Fruit fly (Drosophila melanogaster) whole organism, embryonic: ENCODE measurements around the gene Cpr67Fa1.

Source experiments
- Bgb ChIP-seq: fragments of 200-800 bp; sonication (Bioruptor generic); IDR thresholded peaks from 2 replicates; pipeline ENCODE4 v1.3.6; 2022; ENCODE audit warnings: missing biosample characterization, missing genetic modification characterization; ENCODE audit not compliant: partially characterized antibody
- CG10209 ChIP-seq: fragments of 200-800 bp; sonication (Bioruptor generic); optimal IDR thresholded peaks from 3 replicates; lab custom pipeline; 2017; ENCODE audit warnings: missing biosample characterization, mild to moderate bottlenecking, missing genetic modification characterization, missing genetic modification reagents
- CG10565 ChIP-seq: fragments of 200-800 bp; sonication (Bioruptor generic); optimal IDR thresholded peaks from 3 replicates; lab custom pipeline; 2016; ENCODE audit warnings: missing biosample characterization, mild to moderate bottlenecking, missing genetic modification characterization
- CG11398 ChIP-seq: fragments of 200-800 bp; sonication (Bioruptor generic); optimal IDR thresholded peaks from 2 replicates; lab custom pipeline; 2016; ENCODE audit warnings: missing biosample characterization, missing genetic modification characterization
- CG11456 ChIP-seq: fragments of 200-800 bp; sonication (Bioruptor generic); IDR thresholded peaks from 3 replicates; pipeline ENCODE4 v1.3.6; 2022; ENCODE audit warnings: missing biosample characterization, missing genetic modification characterization
- CG12236 ChIP-seq: fragments of 200-800 bp; sonication (Bioruptor generic); optimal IDR thresholded peaks from 2 replicates; lab custom pipeline; 2016; ENCODE audit warnings: missing biosample characterization, missing genetic modification characterization
- CG12769 ChIP-seq: fragments of 200-800 bp; sonication (Bioruptor generic); optimal IDR thresholded peaks from 2 replicates; lab custom pipeline; 2019; ENCODE audit warnings: missing biosample characterization, mild to moderate bottlenecking, missing genetic modification characterization, moderate library complexity
- CG13287 ChIP-seq: fragments of 200-800 bp; sonication (Bioruptor generic); IDR thresholded peaks from 2 replicates; pipeline ENCODE4 v1.3.6; 2022; ENCODE audit warnings: missing biosample characterization, missing genetic modification characterization; ENCODE audit not compliant: partially characterized antibody
- CG15011 ChIP-seq: fragments of 200-800 bp; sonication (Bioruptor generic); optimal IDR thresholded peaks from 3 replicates; lab custom pipeline; 2018; ENCODE audit warnings: missing biosample characterization, mild to moderate bottlenecking, missing genetic modification characterization
- CG15514 ChIP-seq: fragments of 200-800 bp; sonication (Bioruptor generic); optimal IDR thresholded peaks from 3 replicates; lab custom pipeline; 2017; ENCODE audit warnings: missing biosample characterization, missing genetic modification characterization, mild to moderate bottlenecking, moderate library complexity, missing genetic modification reagents
- CG1603 ChIP-seq: fragments of 200-800 bp; sonication (Bioruptor generic); optimal IDR thresholded peaks from 2 replicates; lab custom pipeline; 2019; ENCODE audit warnings: missing biosample characterization, mild to moderate bottlenecking, missing genetic modification characterization, moderate library complexity
- CG17328 ChIP-seq: fragments of 200-800 bp; sonication (Bioruptor generic); IDR thresholded peaks from 2 replicates; pipeline ENCODE4 v1.3.6; 2022; ENCODE audit warnings: missing biosample characterization, missing genetic modification characterization
- CG17385 ChIP-seq: fragments of 200-800 bp; sonication (Bioruptor generic); optimal IDR thresholded peaks from 3 replicates; lab custom pipeline; 2018; ENCODE audit warnings: missing biosample characterization, mild to moderate bottlenecking, missing genetic modification characterization
- CG3163 ChIP-seq: fragments of 200-800 bp; sonication (Bioruptor generic); optimal IDR thresholded peaks from 3 replicates; lab custom pipeline; 2016; ENCODE audit warnings: missing biosample characterization, missing genetic modification characterization
- CG3407 ChIP-seq: fragments of 200-800 bp; sonication (Bioruptor generic); optimal IDR thresholded peaks from 2 replicates; lab custom pipeline; 2018; ENCODE audit warnings: missing biosample characterization, mild to moderate bottlenecking, missing genetic modification characterization
- CG42726 ChIP-seq: fragments of 200-800 bp; sonication (Bioruptor generic); IDR thresholded peaks from 2 replicates; pipeline ENCODE4 v1.3.6; 2022; ENCODE audit warnings: missing biosample characterization, missing genetic modification characterization; ENCODE audit not compliant: partially characterized antibody
- CG4854 ChIP-seq: fragments of 200-800 bp; sonication (Bioruptor generic); optimal IDR thresholded peaks from 2 replicates; lab custom pipeline; 2016; ENCODE audit warnings: missing biosample characterization, missing genetic modification characterization, inconsistent platforms
- CG7745 ChIP-seq: fragments of 200-800 bp; sonication (Bioruptor generic); optimal IDR thresholded peaks from 2 replicates; lab custom pipeline; 2018; ENCODE audit warnings: missing biosample characterization, mild to moderate bottlenecking, missing genetic modification characterization, moderate library complexity
- CG7839 ChIP-seq: fragments of 200-800 bp; sonication (Bioruptor generic); optimal IDR thresholded peaks from 3 replicates; lab custom pipeline; 2018; ENCODE audit warnings: missing biosample characterization, mild to moderate bottlenecking, missing genetic modification characterization, moderate library complexity
- CG7987 ChIP-seq: fragments of 200-800 bp; sonication (Bioruptor generic); optimal IDR thresholded peaks from 2 replicates; lab custom pipeline; 2018; ENCODE audit warnings: missing biosample characterization, mild to moderate bottlenecking, missing genetic modification characterization, moderate library complexity
- Dip3 ChIP-seq: fragments of 200-800 bp; sonication (Bioruptor generic); optimal IDR thresholded peaks from 3 replicates; lab custom pipeline; 2016; ENCODE audit warnings: missing biosample characterization, missing genetic modification characterization
- E2f1 ChIP-seq: fragments of 200-800 bp; sonication (Bioruptor generic); IDR thresholded peaks from 2 replicates; pipeline ENCODE4 v1.3.6; 2022; ENCODE audit warnings: missing biosample characterization, missing genetic modification characterization
- ERR ChIP-seq: fragments of 200-800 bp; sonication (Bioruptor generic); optimal IDR thresholded peaks from 2 replicates; lab custom pipeline; 2016; ENCODE audit warnings: missing biosample characterization, missing genetic modification characterization
- H15 ChIP-seq: fragments of 200-800 bp; sonication (Bioruptor generic); IDR thresholded peaks from 3 replicates; pipeline ENCODE4 v1.3.6; 2022; ENCODE audit warnings: missing biosample characterization, missing genetic modification characterization
- Mes4 ChIP-seq: fragments of 200-800 bp; sonication (Bioruptor generic); optimal IDR thresholded peaks from 2 replicates; lab custom pipeline; 2016; ENCODE audit warnings: missing biosample characterization, missing genetic modification characterization
- Trl ChIP-seq, 3 experiments: fragments of >200 bp in 2 of 3; fragments of 200-800 bp in 1 of 3; sonication (Bioruptor generic) in 1 of 3; optimal IDR thresholded peaks; 2 replicates in 1 of 3; 3 replicates in 2 of 3; lab custom pipeline; 2016 to 2017; ENCODE audit warnings: missing biosample characterization in 1 of 3, missing genetic modification characterization in 1 of 3
- Xbp1 ChIP-seq: fragments of 200-800 bp; sonication (Bioruptor generic); optimal IDR thresholded peaks from 3 replicates; lab custom pipeline; 2016; ENCODE audit warnings: missing biosample characterization, mild to moderate bottlenecking, missing genetic modification characterization
- ab ChIP-seq: fragments of 200-800 bp; sonication (Bioruptor generic); optimal IDR thresholded peaks from 2 replicates; lab custom pipeline; 2016; ENCODE audit warnings: missing biosample characterization, missing genetic modification characterization
- ash1 ChIP-seq: fragments of 200-800 bp; sonication (Bioruptor generic); optimal IDR thresholded peaks from 2 replicates; lab custom pipeline; 2018; ENCODE audit warnings: missing biosample characterization, mild to moderate bottlenecking, missing genetic modification characterization
- ato ChIP-seq: fragments of 200-800 bp; sonication (Bioruptor generic); IDR thresholded peaks from 2 replicates; pipeline ENCODE4 v1.3.6; 2022; ENCODE audit warnings: missing biosample characterization, missing genetic modification characterization; ENCODE audit not compliant: partially characterized antibody
- br ChIP-seq: fragments of >200 bp; optimal IDR thresholded peaks from 2 replicates; lab custom pipeline; 2017
- chn ChIP-seq: fragments of 200-800 bp; sonication (Bioruptor generic); optimal IDR thresholded peaks from 2 replicates; lab custom pipeline; 2016; ENCODE audit warnings: missing biosample characterization, missing genetic modification characterization
- corto ChIP-seq: fragments of 200-800 bp; sonication (Bioruptor generic); optimal IDR thresholded peaks from 2 replicates; lab custom pipeline; 2016; ENCODE audit warnings: missing biosample characterization, mild to moderate bottlenecking, missing genetic modification characterization, moderate library complexity
- cwo ChIP-seq: fragments of 200-800 bp; sonication (Bioruptor generic); optimal IDR thresholded peaks from 3 replicates; lab custom pipeline; 2017; ENCODE audit warnings: missing biosample characterization, missing genetic modification characterization, mild to moderate bottlenecking, moderate library complexity, missing genetic modification reagents
- dan ChIP-seq: fragments of 200-800 bp; sonication (Bioruptor generic); IDR thresholded peaks from 2 replicates; pipeline ENCODE4 v1.3.6; 2022; ENCODE audit warnings: missing biosample characterization, missing genetic modification characterization
- dpn ChIP-seq, 2 experiments: fragments of 200-800 bp; sonication (Bioruptor generic); optimal IDR thresholded peaks; 3 replicates each; lab custom pipeline; 2016; ENCODE audit warnings: missing biosample characterization in 2 of 2, missing genetic modification characterization in 2 of 2
- fd3F ChIP-seq: fragments of 200-800 bp; sonication (Bioruptor generic); optimal IDR thresholded peaks from 2 replicates; lab custom pipeline; 2018; ENCODE audit warnings: missing biosample characterization, mild to moderate bottlenecking, missing genetic modification characterization, moderate library complexity
- fd64A ChIP-seq: fragments of 200-800 bp; sonication (Bioruptor generic); optimal IDR thresholded peaks from 3 replicates; lab custom pipeline; 2018; ENCODE audit warnings: missing biosample characterization, mild to moderate bottlenecking, missing genetic modification characterization
- klu ChIP-seq: fragments of 200-800 bp; sonication (Bioruptor generic); IDR thresholded peaks from 2 replicates; pipeline ENCODE4 v1.3.6; 2022; ENCODE audit warnings: missing biosample characterization, missing genetic modification characterization
- kni ChIP-seq: fragments of 200-800 bp; sonication (Bioruptor generic); optimal IDR thresholded peaks from 3 replicates; lab custom pipeline; 2017; ENCODE audit warnings: mild to moderate bottlenecking, missing biosample characterization, missing genetic modification reagents, missing genetic modification characterization
- lilli ChIP-seq: fragments of 200-800 bp; sonication (Bioruptor generic); optimal IDR thresholded peaks from 3 replicates; lab custom pipeline; 2016; ENCODE audit warnings: missing biosample characterization, missing genetic modification characterization
- mam ChIP-seq: fragments of 200-800 bp; sonication (Bioruptor generic); optimal IDR thresholded peaks from 3 replicates; lab custom pipeline; 2016; ENCODE audit warnings: missing biosample characterization, missing genetic modification characterization
- pfk ChIP-seq: fragments of 200-800 bp; sonication (Bioruptor generic); optimal IDR thresholded peaks from 2 replicates; lab custom pipeline; 2018; ENCODE audit warnings: missing biosample characterization, mild to moderate bottlenecking, missing genetic modification characterization, moderate library complexity
- pho ChIP-seq: fragments of 200-800 bp; sonication (Bioruptor generic); optimal IDR thresholded peaks from 2 replicates; lab custom pipeline; 2016; ENCODE audit warnings: missing biosample characterization, missing genetic modification characterization
- pros ChIP-seq: fragments of 200-800 bp; sonication (Bioruptor generic); optimal IDR thresholded peaks from 3 replicates; lab custom pipeline; 2019; ENCODE audit warnings: missing biosample characterization, mild to moderate bottlenecking, missing genetic modification characterization, moderate library complexity
- slp2 ChIP-seq: fragments of 200-800 bp; sonication (Bioruptor generic); optimal IDR thresholded peaks from 2 replicates; lab custom pipeline; 2016; ENCODE audit warnings: missing biosample characterization, missing genetic modification characterization
- sug ChIP-seq: fragments of 200-800 bp; optimal IDR thresholded peaks from 2 replicates; lab custom pipeline; 2019; ENCODE audit warnings: missing biosample characterization, mild to moderate bottlenecking, missing genetic modification characterization, moderate library complexity
- tin ChIP-seq: fragments of 200-800 bp; sonication (Bioruptor generic); optimal IDR thresholded peaks from 3 replicates; lab custom pipeline; 2016; ENCODE audit warnings: missing biosample characterization, missing genetic modification characterization
- zfh1 ChIP-seq: fragments of 200-800 bp; sonication (Bioruptor generic); IDR thresholded peaks from 3 replicates; pipeline ENCODE4 v1.3.6; 2022; ENCODE audit warnings: missing biosample characterization, missing genetic modification characterization

The Cpr67Fa1 gene

DNA sequence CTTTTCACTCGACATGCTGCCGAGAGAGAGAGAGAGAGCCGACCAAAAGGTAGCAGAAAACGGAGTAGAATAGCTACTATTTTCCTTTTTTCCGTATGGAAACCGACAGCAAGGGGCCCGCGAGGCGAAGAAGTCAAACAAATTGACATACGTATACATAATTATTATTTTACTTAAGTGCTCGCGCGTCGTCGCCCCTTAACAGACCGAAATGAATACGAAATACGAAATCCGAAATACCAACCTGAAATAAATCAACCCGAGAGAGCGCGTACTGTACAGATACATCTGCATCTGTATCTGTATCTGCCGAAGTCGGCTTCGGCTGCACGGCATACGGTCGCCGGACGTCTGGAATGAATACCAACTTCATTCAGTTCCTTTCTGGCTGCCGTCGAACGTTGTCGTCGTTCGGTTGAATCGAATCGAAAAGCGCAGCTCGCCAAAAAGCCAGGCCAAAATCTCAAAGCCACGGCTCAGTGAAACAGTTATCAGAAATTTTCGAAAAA, 32.2 kb upstream of the Cpr67Fa1 start (continued):
- TF ChIP-seq fd64A (GFP tag; lab: Kevin White, UChicago) (peak; percentile 44), kni (peak; percentile 97), sug (tag; lab: Kevin White, UChicago) (peak; percentile 67), slp2 (GFP tag; lab: Kevin White, UChicago) (peak; percentile 7), Xbp1 (GFP tag; lab: Kevin White, UChicago) (peak; percentile 3), ash1 (GFP tag; lab: Kevin White, UChicago) (peak; percentile 76), ERR (peak; percentile 11), CG17385 (GFP tag; lab: Kevin White, UChicago) (peak; percentile 56), fd3F (GFP tag; lab: Kevin White, UChicago) (peak; percentile 2), Mes4 (peak; percentile 30), CG7987 (GFP tag; lab: Kevin White, UChicago) (peak; percentile 72), Bgb (GFP tag; lab: Robert Waterston, UW) (peak; percentile 74), pfk (GFP tag; lab: Kevin White, UChicago) (peak; percentile 22), dan (GFP tag; lab: Robert Waterston, UW) (no peak), CG10565 (no peak), Trl (optimal IDR thresholded peaks at IDR 0.05; lab: Kevin White, UChicago) (peak in 1 of 2 experiments; percentile 63), Trl (GFP tag; optimal IDR thresholded peaks at IDR 0.05; lab: Kevin White, UChicago) (peak; percentile 34), CG15011 (GFP tag; lab: Kevin White, UChicago) (peak; percentile 19), CG7839 (tag; lab: Kevin White, UChicago) (peak; percentile 48), CG11456 (GFP tag; lab: Robert Waterston, UW) (peak; percentile 63; the same call in 2 of the 3 replicates), CG42726 (GFP tag; lab: Robert Waterston, UW) (peak; percentile 86), chn (GFP tag; lab: Kevin White, UChicago) (peak; percentile 46), CG11398 (peak; percentile 18), mam (GFP tag; lab: Kevin White, UChicago) (peak; percentile 2), E2f1 (GFP tag; lab: Robert Waterston, UW) (peak; percentile 37; the same call in 1 of the 2 replicates), lilli (GFP tag; lab: Kevin White, UChicago) (peak; percentile 33), CG15514 (GFP tag; lab: Kevin White, UChicago) (peak; percentile 35), CG1603 (tag; lab: Kevin White, UChicago) (peak; percentile 29), tin (no peak), br (lab: Kevin White, UChicago) (no peak), cwo (GFP tag; lab: Kevin White, UChicago) (peak; percentile 18), CG10209 (GFP tag; lab: Kevin White, UChicago) (peak; percentile 31), CG17328 (GFP tag; lab: Robert Waterston, UW) (peak; percentile 70), CG12769 (tag; lab: Kevin White, UChicago) (peak; percentile 87), CG7745 (tag; lab: Kevin White, UChicago) (peak; percentile 95), pho (GFP tag; lab: Kevin White, UChicago) (peak; percentile 35), zfh1 (GFP tag; lab: Robert Waterston, UW) (peak; percentile 77), Dip3 (GFP tag; lab: Kevin White, UChicago) (peak; percentile 46), dpn (GFP tag; optimal IDR thresholded peaks at IDR 0.05; lab: Kevin White, UChicago) (peak in 1 of 2 experiments; percentile 16), CG3163 (peak; percentile 29), pros (GFP tag; lab: Kevin White, UChicago) (peak; percentile 99), H15 (GFP tag; lab: Robert Waterston, UW) (no peak), CG3407 (GFP tag; lab: Kevin White, UChicago) (peak; percentile 29), CG13287 (GFP tag; lab: Robert Waterston, UW) (peak; percentile 48), CG4854 (peak; percentile 41), ab (GFP tag; lab: Kevin White, UChicago) (no peak), corto (GFP tag; lab: Kevin White, UChicago) (peak; percentile 64), ato (GFP tag; lab: Robert Waterston, UW) (peak; percentile 70), CG12236 (GFP tag; lab: Kevin White, UChicago) (no peak), klu (no peak)
